Worm (Caenorhabditis elegans) whole organism, late embryonic: ENCODE results near the gene C54C6.4.

Experiments used
- C08G9.2 ChIP-seq: sonication (generic microtip); optimal IDR thresholded peaks from 2 replicates; lab custom pipeline; 2016; ENCODE audit warnings: mild to moderate bottlenecking, missing genetic modification characterization, moderate library complexity, missing compliant biosample characterization
- C38D4.7 ChIP-seq: fragments of 200-800 bp; sonication (Bioruptor generic); optimal IDR thresholded peaks from 2 replicates; lab custom pipeline; 2018; ENCODE audit warnings: mild to moderate bottlenecking, missing genetic modification characterization, moderate library complexity, missing compliant biosample characterization
- F13H6.1 ChIP-seq: sonication (generic microtip); optimal IDR thresholded peaks from 2 replicates; lab custom pipeline; 2016; ENCODE audit warnings: missing genetic modification characterization, missing compliant biosample characterization
- K02D7.2 ChIP-seq: sonication (generic microtip); optimal IDR thresholded peaks from 2 replicates; lab custom pipeline; 2017; ENCODE audit warnings: mild to moderate bottlenecking, missing genetic modification characterization, missing compliant biosample characterization
- ahr-1 ChIP-seq: sonication (generic microtip); optimal IDR thresholded peaks from 2 replicates; lab custom pipeline; 2016; ENCODE audit warnings: missing genetic modification characterization, missing compliant biosample characterization
- ceh-19 ChIP-seq: fragments of 200-800 bp; sonication (Bioruptor generic); optimal IDR thresholded peaks from 2 replicates; lab custom pipeline; 2018; ENCODE audit warnings: mild to moderate bottlenecking, missing genetic modification characterization, missing compliant biosample characterization
- ceh-2 ChIP-seq: sonication (generic microtip); optimal IDR thresholded peaks from 2 replicates; lab custom pipeline; 2016; ENCODE audit warnings: missing genotype, missing genetic modification characterization, missing compliant biosample characterization
- ceh-24 ChIP-seq: sonication (generic microtip); optimal IDR thresholded peaks from 2 replicates; lab custom pipeline; 2016; ENCODE audit warnings: mild to moderate bottlenecking, missing genetic modification characterization, missing compliant biosample characterization
- ceh-34 ChIP-seq: sonication (generic microtip); optimal IDR thresholded peaks from 2 replicates; lab custom pipeline; 2016; ENCODE audit warnings: mild to moderate bottlenecking, missing genetic modification characterization, missing compliant biosample characterization
- ceh-6 ChIP-seq: fragments of 200-800 bp; sonication (Bioruptor generic); optimal IDR thresholded peaks from 2 replicates; lab custom pipeline; 2018; ENCODE audit warnings: mild to moderate bottlenecking, missing genetic modification characterization, missing compliant biosample characterization
- ceh-9 ChIP-seq: sonication (generic microtip); optimal IDR thresholded peaks from 2 replicates; lab custom pipeline; 2016; ENCODE audit warnings: mild to moderate bottlenecking, missing genetic modification characterization, inconsistent platforms, missing compliant biosample characterization
- che-1 ChIP-seq: sonication (generic microtip); optimal IDR thresholded peaks from 2 replicates; lab custom pipeline; 2016; ENCODE audit warnings: mild to moderate bottlenecking, missing genetic modification characterization, missing compliant biosample characterization
- elt-2 ChIP-seq: sonication (generic microtip); optimal IDR thresholded peaks from 2 replicates; lab custom pipeline; 2016; ENCODE audit warnings: missing genetic modification reagents, missing genetic modification characterization, missing compliant biosample characterization
- elt-4 ChIP-seq: sonication (generic microtip); optimal IDR thresholded peaks from 2 replicates; lab custom pipeline; 2016; ENCODE audit warnings: missing genetic modification characterization, missing compliant biosample characterization
- ets-4 ChIP-seq: sonication (generic microtip); optimal IDR thresholded peaks from 2 replicates; lab custom pipeline; 2016; ENCODE audit warnings: missing genetic modification characterization, missing compliant biosample characterization
- fax-1 ChIP-seq: sonication (generic microtip); optimal IDR thresholded peaks from 2 replicates; lab custom pipeline; 2016; ENCODE audit warnings: missing genotype, missing genetic modification characterization, missing compliant biosample characterization
- fkh-10 ChIP-seq: fragments of 150-350 bp; optimal IDR thresholded peaks from 2 replicates; lab custom pipeline; 2014; ENCODE audit warnings: missing biosample characterization, missing genetic modification reagents, missing genetic modification characterization
- fkh-6 ChIP-seq: sonication (generic microtip); optimal IDR thresholded peaks from 2 replicates; lab custom pipeline; 2016; ENCODE audit warnings: missing genetic modification characterization, missing compliant biosample characterization
- gmeb-2 ChIP-seq: sonication (generic microtip); optimal IDR thresholded peaks from 2 replicates; lab custom pipeline; 2016; ENCODE audit warnings: missing genetic modification characterization, inconsistent platforms, missing compliant biosample characterization
- hlh-13 ChIP-seq: fragments of 200-800 bp; sonication (Bioruptor generic); optimal IDR thresholded peaks from 2 replicates; lab custom pipeline; 2018; ENCODE audit warnings: mild to moderate bottlenecking, missing genetic modification characterization, missing compliant biosample characterization
- hlh-15 ChIP-seq: sonication (generic microtip); optimal IDR thresholded peaks from 2 replicates; lab custom pipeline; 2016; ENCODE audit warnings: missing genetic modification characterization, missing compliant biosample characterization
- hlh-8 ChIP-seq: sonication (generic microtip); optimal IDR thresholded peaks from 2 replicates; lab custom pipeline; 2016; ENCODE audit warnings: missing genotype, missing genetic modification characterization, missing compliant biosample characterization
- lin-11 ChIP-seq: fragments of 200-800 bp; sonication (Bioruptor generic); optimal IDR thresholded peaks from 2 replicates; lab custom pipeline; 2018; ENCODE audit warnings: mild to moderate bottlenecking, missing genetic modification characterization, missing compliant biosample characterization
- nfya-1 ChIP-seq: sonication (generic microtip); optimal IDR thresholded peaks from 2 replicates; lab custom pipeline; 2017; ENCODE audit warnings: missing genetic modification characterization, mild to moderate bottlenecking, missing compliant biosample characterization, antibody characterized with exemption, moderate library complexity
- pax-1 ChIP-seq: fragments of 150-350 bp; optimal IDR thresholded peaks from 2 replicates; lab custom pipeline; 2014; ENCODE audit warnings: missing biosample characterization, missing genetic modification characterization
- pha-2 ChIP-seq: sonication (generic microtip); optimal IDR thresholded peaks from 2 replicates; lab custom pipeline; 2017; ENCODE audit warnings: mild to moderate bottlenecking, missing genetic modification characterization, missing compliant biosample characterization
- pha-4 ChIP-seq: fragments of 150-350 bp; optimal IDR thresholded peaks from 2 replicates; lab custom pipeline; 2018; ENCODE audit warnings: missing biosample characterization, missing genetic modification reagents, missing genetic modification characterization
- pqm-1 ChIP-seq: sonication (generic microtip); optimal IDR thresholded peaks from 2 replicates; lab custom pipeline; 2016; ENCODE audit warnings: missing genetic modification characterization, missing compliant biosample characterization
- pros-1 ChIP-seq: fragments of 150-350 bp; optimal IDR thresholded peaks from 2 replicates; lab custom pipeline; 2014; ENCODE audit warnings: missing biosample characterization, missing genetic modification reagents, missing genetic modification characterization
- ref-2 ChIP-seq: sonication (generic microtip); optimal IDR thresholded peaks from 2 replicates; lab custom pipeline; 2016; ENCODE audit warnings: missing genetic modification characterization, missing compliant biosample characterization
- sdc-2 ChIP-seq: sonication (generic microtip); optimal IDR thresholded peaks from 2 replicates; lab custom pipeline; 2016; ENCODE audit warnings: missing genotype, missing genetic modification characterization, missing compliant biosample characterization
- syd-9 ChIP-seq: sonication (generic microtip); optimal IDR thresholded peaks from 2 replicates; lab custom pipeline; 2016; ENCODE audit warnings: mild to moderate bottlenecking, missing genetic modification characterization, moderate library complexity, missing compliant biosample characterization
- tbx-2 ChIP-seq: sonication (generic microtip); optimal IDR thresholded peaks from 2 replicates; lab custom pipeline; 2016; ENCODE audit warnings: missing genetic modification characterization, missing compliant biosample characterization
- ttx-3 ChIP-seq: sonication (generic microtip); optimal IDR thresholded peaks from 2 replicates; lab custom pipeline; 2016; ENCODE audit warnings: missing genetic modification reagents, missing genetic modification characterization, missing compliant biosample characterization
- unc-3 ChIP-seq, 2 experiments: fragments of 200-800 bp in 1 of 2; sonication (Bioruptor generic) in 1 of 2; sonication (generic microtip) in 1 of 2; conservative IDR thresholded peaks in 1 of 2; optimal IDR thresholded peaks in 1 of 2; 2 replicates each; pipeline versions ENCODE4 v1.3.6 to Lab custom; 2016 to 2022; ENCODE audit warnings: missing compliant biosample characterization in 2 of 2, missing genetic modification characterization in 2 of 2, missing genetic modification reagents in 1 of 2
- unc-42 ChIP-seq: sonication (generic microtip); optimal IDR thresholded peaks from 2 replicates; lab custom pipeline; 2016; ENCODE audit warnings: missing genotype, missing genetic modification characterization, missing compliant biosample characterization
- unc-86 ChIP-seq: sonication (generic microtip); optimal IDR thresholded peaks from 2 replicates; lab custom pipeline; 2016; ENCODE audit warnings: missing genetic modification characterization, missing compliant biosample characterization
- ztf-16 ChIP-seq: sonication (generic microtip); optimal IDR thresholded peaks from 2 replicates; lab custom pipeline; 2017; ENCODE audit warnings: missing genetic modification characterization, missing compliant biosample characterization

C54C6.4 gene

ce11 chrIII:3511808-3512207, 41.6 kb upstream of the C54C6.4 start:
- no peak for TF ChIP-seq hlh-13 (GFP tag; lab: Kevin White, UChicago)
- no peak for TF ChIP-seq ceh-2
- no peak for TF ChIP-seq unc-42 (tag; lab: Kevin White, UChicago)
- no peak for TF ChIP-seq ceh-6
- no peak for TF ChIP-seq hlh-15 (tag; lab: Kevin White, UChicago)
- TF ChIP-seq ets-4 (tag; lab: Kevin White, UChicago), result no peak
- no peak for TF ChIP-seq unc-3 (GFP tag; conservative IDR thresholded peaks at IDR 0.05; lab: Robert Waterston, UW)
- TF ChIP-seq unc-3 (tag; optimal IDR thresholded peaks at IDR 0.05; lab: Kevin White, UChicago), result no peak
- no peak for TF ChIP-seq fkh-6 (tag; lab: Kevin White, UChicago)
- TF ChIP-seq elt-2 (tag; lab: Kevin White, UChicago), result no peak
- no peak for TF ChIP-seq ref-2 (tag; lab: Kevin White, UChicago)
- no peak for TF ChIP-seq ceh-34 (tag; lab: Kevin White, UChicago)
- no peak for TF ChIP-seq hlh-8 (tag; lab: Kevin White, UChicago)
- TF ChIP-seq pha-4, result no peak
- no peak for TF ChIP-seq pha-2 (tag; lab: Kevin White, UChicago)
- no peak for TF ChIP-seq ceh-9 (tag; lab: Kevin White, UChicago)
- TF ChIP-seq tbx-2 (tag; lab: Kevin White, UChicago), result no peak
- TF ChIP-seq fkh-10 (GFP tag; lab: Kevin White, UChicago), result no peak
- no peak for TF ChIP-seq fax-1

- no peak for TF ChIP-seq lin-11 (tag; lab: Kevin White, UChicago)
- no peak for TF ChIP-seq hlh-15 (tag; lab: Kevin White, UChicago)
- TF ChIP-seq hlh-8 (tag; lab: Kevin White, UChicago), result no peak
- no peak for TF ChIP-seq pax-1 (tag; lab: Kevin White, UChicago)
- no peak for TF ChIP-seq fkh-6 (tag; lab: Kevin White, UChicago)
- TF ChIP-seq pqm-1 (tag; lab: Kevin White, UChicago), result no peak
- no peak for TF ChIP-seq pha-4
- TF ChIP-seq K02D7.2, result no peak
- no peak for TF ChIP-seq pros-1 (tag; lab: Kevin White, UChicago)
- no peak for TF ChIP-seq unc-42 (tag; lab: Kevin White, UChicago)
- TF ChIP-seq unc-86 (tag; lab: Kevin White, UChicago), result no peak
- TF ChIP-seq F13H6.1 (tag; lab: Kevin White, UChicago), result no peak
- TF ChIP-seq ttx-3 (tag; lab: Kevin White, UChicago), result no peak
- TF ChIP-seq syd-9 (tag; lab: Kevin White, UChicago), result no peak
- TF ChIP-seq che-1 (tag; lab: Kevin White, UChicago), result no peak
- TF ChIP-seq nfya-1 (tag; lab: Kevin White, UChicago), result no peak
- TF ChIP-seq sdc-2 (tag; lab: Kevin White, UChicago), result no peak
These were observed 33.9 kb upstream of the C54C6.4 start, which contains the start of gene hmit-1.3 for ce11 chrIII:3519505-3519904. Gene hmit-1.3, minus strand, starts transcription at chrIII:3519607.

- peak; percentile 23 for TF ChIP-seq elt-2 (tag; lab: Kevin White, UChicago)
- no peak for TF ChIP-seq ztf-16
- TF ChIP-seq, all 69 proteins: peak for 1
These were observed 33.0 kb upstream of the C54C6.4 start for ce11 chrIII:3520417-3520816.

- no peak for TF ChIP-seq C38D4.7 (GFP tag; lab: Kevin White, UChicago)
- TF ChIP-seq ets-4 (tag; lab: Kevin White, UChicago), result no peak
- TF ChIP-seq ceh-19 (GFP tag; lab: Kevin White, UChicago), result no peak
- no peak for TF ChIP-seq gmeb-2 (tag; lab: Kevin White, UChicago)
- no peak for TF ChIP-seq pax-1 (tag; lab: Kevin White, UChicago)
- TF ChIP-seq syd-9 (tag; lab: Kevin White, UChicago), result no peak
- TF ChIP-seq pha-4, result no peak
- no peak for TF ChIP-seq fkh-10 (GFP tag; lab: Kevin White, UChicago)
- no peak for TF ChIP-seq ceh-24
- TF ChIP-seq lin-11 (tag; lab: Kevin White, UChicago), result no peak
- TF ChIP-seq C08G9.2 (tag; lab: Kevin White, UChicago), result no peak
- no peak for TF ChIP-seq ahr-1
- TF ChIP-seq elt-4 (tag; lab: Kevin White, UChicago), result no peak
These were observed 30.1 kb upstream of the C54C6.4 start for ce11 chrIII:3523363-3523762.
